Worm (Caenorhabditis elegans) whole organism, L2 larva: Measurements from ENCODE around the gene ZK1067.4.

Experiments
- C34F6.9 ChIP-seq: fragments of 150-350 bp; optimal IDR thresholded peaks from 2 replicates; lab custom pipeline; 2014; ENCODE audit warnings: missing biosample characterization, missing genetic modification characterization
- F13H6.1 ChIP-seq: sonication (generic microtip); optimal IDR thresholded peaks from 2 replicates; lab custom pipeline; 2016; ENCODE audit warnings: missing genetic modification characterization, missing compliant biosample characterization
- ZK546.5 ChIP-seq: sonication (generic microtip); optimal IDR thresholded peaks from 2 replicates; lab custom pipeline; 2017; ENCODE audit warnings: missing biosample characterization, missing genetic modification characterization
- aly-2 ChIP-seq: fragments of 150-350 bp; optimal IDR thresholded peaks from 2 replicates; lab custom pipeline; 2014; ENCODE audit warnings: missing biosample characterization, missing genetic modification characterization
- ama-1 ChIP-seq: fragments of 150-350 bp; optimal IDR thresholded peaks from 2 replicates; lab custom pipeline; 2018; ENCODE audit warnings: inconsistent platforms
- blmp-1 ChIP-seq: sonication (generic microtip); optimal IDR thresholded peaks from 2 replicates; lab custom pipeline; 2017; ENCODE audit warnings: missing genetic modification characterization, mild to moderate bottlenecking, missing compliant biosample characterization, antibody characterized with exemption, moderate library complexity; ENCODE audit not compliant: insufficient read depth
- ceh-82 ChIP-seq: fragments of 150-350 bp; optimal IDR thresholded peaks from 2 replicates; lab custom pipeline; 2014; ENCODE audit warnings: missing biosample characterization, missing genetic modification characterization
- crh-2 ChIP-seq: sonication (generic microtip); optimal IDR thresholded peaks from 2 replicates; lab custom pipeline; 2017; ENCODE audit warnings: missing biosample characterization, missing genetic modification characterization
- egl-27 ChIP-seq: sonication (generic microtip); optimal IDR thresholded peaks from 3 replicates; lab custom pipeline; 2017; ENCODE audit warnings: missing biosample characterization, missing genetic modification reagents, missing genetic modification characterization
- elt-3 ChIP-seq: sonication (generic microtip); optimal IDR thresholded peaks from 2 replicates; lab custom pipeline; 2017; ENCODE audit warnings: missing biosample characterization, missing genetic modification characterization
- fos-1 ChIP-seq: fragments of 150-350 bp; optimal IDR thresholded peaks from 2 replicates; lab custom pipeline; 2014; ENCODE audit warnings: missing biosample characterization, missing genetic modification characterization
- gmeb-1 ChIP-seq: fragments of 150-350 bp; optimal IDR thresholded peaks from 2 replicates; lab custom pipeline; 2014; ENCODE audit warnings: missing biosample characterization, missing genetic modification characterization
- lin-13 ChIP-seq: fragments of 150-350 bp; optimal IDR thresholded peaks from 2 replicates; lab custom pipeline; 2014; ENCODE audit warnings: missing biosample characterization, missing genetic modification reagents, missing genetic modification characterization
- lin-39 ChIP-seq: fragments of 150-350 bp; optimal IDR thresholded peaks from 2 replicates; lab custom pipeline; 2014; ENCODE audit warnings: missing biosample characterization, missing genetic modification reagents, missing genetic modification characterization
- lsy-2 ChIP-seq, 2 experiments: fragments of 150-350 bp in 1 of 2; sonication (generic microtip) in 1 of 2; optimal IDR thresholded peaks; 2 replicates each; lab custom pipeline; 2014 to 2017; ENCODE audit warnings: missing biosample characterization in 2 of 2, missing genetic modification characterization in 2 of 2
- mbf-1 ChIP-seq: sonication (generic microtip); optimal IDR thresholded peaks from 2 replicates; lab custom pipeline; 2017; ENCODE audit warnings: missing biosample characterization, missing genetic modification characterization
- mdl-1 ChIP-seq, 2 experiments: fragments of 150-350 bp in 1 of 2; sonication (generic microtip) in 1 of 2; optimal IDR thresholded peaks; 2 replicates each; lab custom pipeline; 2017; ENCODE audit warnings: missing biosample characterization in 2 of 2, missing genetic modification characterization in 2 of 2
- nhr-129 ChIP-seq: fragments of 150-350 bp; optimal IDR thresholded peaks from 2 replicates; lab custom pipeline; 2014; ENCODE audit warnings: missing biosample characterization, missing genetic modification characterization
- nhr-21 ChIP-seq: fragments of 150-350 bp; optimal IDR thresholded peaks from 2 replicates; lab custom pipeline; 2014; ENCODE audit warnings: missing biosample characterization, missing genetic modification characterization
- nhr-237 ChIP-seq: fragments of 150-350 bp; optimal IDR thresholded peaks from 2 replicates; lab custom pipeline; 2014; ENCODE audit warnings: missing biosample characterization, missing genetic modification characterization
- nhr-25 ChIP-seq: fragments of 150-350 bp; sonication (generic microtip); optimal IDR thresholded peaks from 3 replicates; lab custom pipeline; 2014; ENCODE audit warnings: missing biosample characterization, missing genetic modification characterization
- nhr-77 ChIP-seq: fragments of 150-350 bp; optimal IDR thresholded peaks from 2 replicates; lab custom pipeline; 2014; ENCODE audit warnings: missing biosample characterization, missing genetic modification characterization
- peb-1 ChIP-seq: fragments of 150-350 bp; optimal IDR thresholded peaks from 2 replicates; lab custom pipeline; 2014; ENCODE audit warnings: missing biosample characterization, missing genetic modification characterization
- skn-1 ChIP-seq: sonication (generic microtip); optimal IDR thresholded peaks from 2 replicates; lab custom pipeline; 2017; ENCODE audit warnings: missing biosample characterization, missing genetic modification characterization
- sma-3 ChIP-seq: sonication (generic microtip); optimal IDR thresholded peaks from 2 replicates; lab custom pipeline; 2016; ENCODE audit warnings: missing genetic modification reagents, missing genetic modification characterization, missing compliant biosample characterization
- sma-9 ChIP-seq, 2 experiments: fragments of 150-350 bp in 1 of 2; sonication (generic microtip) in 1 of 2; optimal IDR thresholded peaks; 2 replicates each; lab custom pipeline; 2014 to 2016; ENCODE audit warnings: missing genetic modification characterization in 2 of 2, mild to moderate bottlenecking in 1 of 2, missing biosample characterization in 1 of 2, missing compliant biosample characterization in 1 of 2, missing genetic modification reagents in 1 of 2, moderate library complexity in 1 of 2
- unc-55 ChIP-seq: fragments of 150-350 bp; sonication (generic microtip); optimal IDR thresholded peaks from 3 replicates; lab custom pipeline; 2014; ENCODE audit warnings: missing biosample characterization, missing genetic modification reagents, missing genetic modification characterization
- zag-1 ChIP-seq: fragments of 150-350 bp; optimal IDR thresholded peaks from 2 replicates; lab custom pipeline; 2014; ENCODE audit warnings: missing biosample characterization, missing genetic modification characterization
- ztf-1 ChIP-seq: fragments of 200-800 bp; sonication (Bioruptor generic); conservative IDR thresholded peaks from 2 replicates; pipeline ENCODE4 v1.3.6; 2022; ENCODE audit warnings: missing genetic modification characterization, missing compliant biosample characterization
- ztf-11 ChIP-seq: sonication (generic microtip); optimal IDR thresholded peaks from 2 replicates; lab custom pipeline; 2017; ENCODE audit warnings: missing biosample characterization, missing genetic modification characterization
- ztf-4 ChIP-seq: fragments of 150-350 bp; optimal IDR thresholded peaks from 2 replicates; lab custom pipeline; 2014; ENCODE audit warnings: missing biosample characterization, missing genetic modification characterization

Gene ZK1067.4

ce11 chrII:9210076-9210475 is at the start of gene ZK1067.4:
ZK1067.4 (plus strand) TSS chrII:9210376.
- TF ChIP-seq aly-2 (tag; lab: Kevin White, UChicago) = no peak
- no peak for TF ChIP-seq ceh-82 (tag; lab: Kevin White, UChicago)
- no peak for TF ChIP-seq lin-13 (GFP tag; lab: Kevin White, UChicago)
- TF ChIP-seq mbf-1 (tag; lab: Kevin White, UChicago) = no peak
- TF ChIP-seq nhr-237 = no peak
- TF ChIP-seq sma-9 (GFP tag; optimal IDR thresholded peaks at IDR 0.05; lab: Kevin White, UChicago) = no peak
- TF ChIP-seq sma-9 (tag; optimal IDR thresholded peaks at IDR 0.05; lab: Kevin White, UChicago) = no peak
- TF ChIP-seq nhr-77 = no peak
- TF ChIP-seq ZK546.5 = no peak
- TF ChIP-seq gmeb-1 = no peak
- no peak for TF ChIP-seq ztf-4 (tag; lab: Kevin White, UChicago)
- no peak for TF ChIP-seq ztf-11 (tag; lab: Kevin White, UChicago)
- no peak for TF ChIP-seq peb-1 (tag; lab: Kevin White, UChicago)
- no peak for TF ChIP-seq ama-1 (lab: Kevin White, UChicago)
- TF ChIP-seq egl-27 = no peak
- TF ChIP-seq nhr-21 (tag; lab: Kevin White, UChicago) = no peak
- no peak for TF ChIP-seq blmp-1 (tag; lab: Kevin White, UChicago)
- no peak for TF ChIP-seq elt-3
- no peak for TF ChIP-seq fos-1 (tag; lab: Kevin White, UChicago)

- no peak for TF ChIP-seq unc-55 (GFP tag; lab: Kevin White, UChicago)
- TF ChIP-seq sma-9 (GFP tag; optimal IDR thresholded peaks at IDR 0.05; lab: Kevin White, UChicago) = peak; percentile 62
- TF ChIP-seq sma-9 (tag; optimal IDR thresholded peaks at IDR 0.05; lab: Kevin White, UChicago) = no peak
- no peak for TF ChIP-seq aly-2 (tag; lab: Kevin White, UChicago)
- TF ChIP-seq fos-1 (tag; lab: Kevin White, UChicago) = no peak
- TF ChIP-seq ZK546.5 = no peak
- TF ChIP-seq sma-3 (GFP tag; lab: Kevin White, UChicago) = peak; percentile 10
- TF ChIP-seq skn-1 = no peak
- TF ChIP-seq nhr-25 (tag; lab: Kevin White, UChicago) = peak; percentile 64
- TF ChIP-seq mdl-1 (tag; optimal IDR thresholded peaks at IDR 0.05; lab: Kevin White, UChicago) = no peak
- no peak for TF ChIP-seq crh-2
- no peak for TF ChIP-seq nhr-21 (tag; lab: Kevin White, UChicago)
- peak; percentile 1 for TF ChIP-seq blmp-1 (tag; lab: Kevin White, UChicago)
- TF ChIP-seq, all 48 proteins: peak for 4
Measured at ce11 chrII:9161023-9161422, 49.2 kb upstream of the ZK1067.4 start, which contains the start of gene rhy-1. rhy-1 (plus strand) TSS chrII:9161379.

- peak; percentile 60 for TF ChIP-seq ama-1 (lab: Kevin White, UChicago)
- TF ChIP-seq ztf-1 (GFP tag; lab: Robert Waterston, UW) = no peak
Measured at ce11 chrII:9163348-9163747, 46.8 kb upstream of the ZK1067.4 start.

- peak; percentile 57 for TF ChIP-seq fos-1 (tag; lab: Kevin White, UChicago)
- no peak for TF ChIP-seq F13H6.1
- TF ChIP-seq, all 48 proteins: peak for 1
Measured at ce11 chrII:9165762-9166460, 44.3 kb upstream of the ZK1067.4 start, which contains the start of gene W07A12.8. W07A12.8 (minus strand) TSS chrII:9165812.

ce11 chrII:9167730-9168129 is 42.4 kb upstream of the ZK1067.4 start, which contains the start of gene T23G7.3:
T23G7.3 (minus strand) TSS chrII:9167830.
- TF ChIP-seq zag-1 = no peak
- TF ChIP-seq ztf-11 (tag; lab: Kevin White, UChicago) = no peak
- TF ChIP-seq lin-13 (GFP tag; lab: Kevin White, UChicago) = no peak

ce11 chrII:9169450-9169960 is 40.7 kb upstream of the ZK1067.4 start, which contains the start of gene dpl-1:
dpl-1 (plus strand) TSS chrII:9169910.
- TF ChIP-seq gmeb-1 (peak; percentile 76), nhr-129 (peak; percentile 35), peb-1 (tag; lab: Kevin White, UChicago) (no peak), mdl-1 (tag; optimal IDR thresholded peaks at IDR 0.05; lab: Kevin White, UChicago) (no peak), lsy-2 (tag; optimal IDR thresholded peaks at IDR 0.05; lab: Kevin White, UChicago) (peak in 1 of 2 experiments; percentile 68), C34F6.9 (tag; lab: Kevin White, UChicago) (peak; percentile 60), lin-13 (GFP tag; lab: Kevin White, UChicago) (peak; percentile 9), lin-39 (tag; lab: Kevin White, UChicago) (no peak)
